Fruit fly (Drosophila melanogaster): ENCODE data around the gene Tep3.

dm6 chr2L:7711034-7711685 lies 8.6 kb downstream of the Tep3 start:
- TF ChIP-seq OdsH (GFP tag; optimal IDR thresholded peaks at IDR 0.05) (no peak), Ets96B (tag; optimal IDR thresholded peaks at IDR 0.05) (no peak), Blimp-1 (GFP tag; optimal IDR thresholded peaks at IDR 0.05) (no peak), CG11902 (GFP tag; optimal IDR thresholded peaks at IDR 0.05) (no peak)

Data from whole organism, prepupa.